Worm (Caenorhabditis elegans) whole organism, mixed stage, embryonic: ENCODE data around the gene ZK1320.5.
A peak's percentile ranks its signal among the peaks of the same experiment; 100 is the strongest.

Source experiments
- M03D4.4 ChIP-seq: sonication (generic microtip); optimal IDR thresholded peaks from 2 replicates; lab custom pipeline; 2017; ENCODE audit warnings: mild to moderate bottlenecking, missing genetic modification characterization, missing compliant biosample characterization
- bed-3 ChIP-seq: fragments of 200-800 bp; sonication (Bioruptor generic); optimal IDR thresholded peaks from 3 replicates; lab custom pipeline; 2018; ENCODE audit warnings: mild to moderate bottlenecking, missing genetic modification characterization, moderate library complexity, missing compliant biosample characterization
- blmp-1 ChIP-seq: fragments of 150-350 bp; optimal IDR thresholded peaks from 2 replicates; lab custom pipeline; 2014; ENCODE audit warnings: missing biosample characterization, missing genetic modification characterization
- ceh-39 ChIP-seq: fragments of 150-350 bp; optimal IDR thresholded peaks from 2 replicates; lab custom pipeline; 2014; ENCODE audit warnings: missing biosample characterization, missing genetic modification characterization
- ceh-43 ChIP-seq: fragments of 200-800 bp; sonication (Bioruptor generic); optimal IDR thresholded peaks from 2 replicates; lab custom pipeline; 2018; ENCODE audit warnings: mild to moderate bottlenecking, missing genetic modification characterization, moderate library complexity, missing compliant biosample characterization
- ceh-83 ChIP-seq: fragments of 200-800 bp; sonication (Bioruptor generic); optimal IDR thresholded peaks from 2 replicates; lab custom pipeline; 2018; ENCODE audit warnings: mild to moderate bottlenecking, missing genetic modification characterization, missing compliant biosample characterization
- ces-1 ChIP-seq: fragments of 150-350 bp; optimal IDR thresholded peaks from 2 replicates; lab custom pipeline; 2014; ENCODE audit warnings: missing biosample characterization, missing genetic modification reagents, missing genetic modification characterization
- drap-1 ChIP-seq: fragments of 200-800 bp; sonication (Bioruptor generic); optimal IDR thresholded peaks from 3 replicates; lab custom pipeline; 2018; ENCODE audit warnings: mild to moderate bottlenecking, missing genetic modification characterization, missing compliant biosample characterization
- elt-1 ChIP-seq: sonication (generic microtip); optimal IDR thresholded peaks from 2 replicates; lab custom pipeline; 2017; ENCODE audit warnings: missing genetic modification characterization, mild to moderate bottlenecking, missing compliant biosample characterization, antibody characterized with exemption, moderate library complexity, borderline replicate concordance; ENCODE audit not compliant: insufficient read depth
- elt-3 ChIP-seq: fragments of 150-350 bp; optimal IDR thresholded peaks from 2 replicates; lab custom pipeline; 2014; ENCODE audit warnings: missing biosample characterization, missing genetic modification characterization
- flh-1 ChIP-seq: fragments of 200-800 bp; sonication (Bioruptor generic); optimal IDR thresholded peaks from 2 replicates; lab custom pipeline; 2018; ENCODE audit warnings: mild to moderate bottlenecking, missing genetic modification characterization, moderate library complexity, missing compliant biosample characterization
- ham-2 ChIP-seq: fragments of 200-800 bp; sonication (Bioruptor generic); optimal IDR thresholded peaks from 2 replicates; lab custom pipeline; 2018; ENCODE audit warnings: mild to moderate bottlenecking, missing genetic modification characterization, missing compliant biosample characterization
- hlh-1 ChIP-seq: fragments of 150-350 bp; optimal IDR thresholded peaks from 2 replicates; lab custom pipeline; 2014; ENCODE audit warnings: missing biosample characterization, missing genetic modification reagents, missing genetic modification characterization
- lin-13 ChIP-seq: fragments of 150-350 bp; optimal IDR thresholded peaks from 2 replicates; lab custom pipeline; 2014; ENCODE audit warnings: missing biosample characterization, missing genetic modification characterization
- lin-32 ChIP-seq: fragments of 200-800 bp; sonication (Bioruptor generic); optimal IDR thresholded peaks from 2 replicates; lab custom pipeline; 2018; ENCODE audit warnings: mild to moderate bottlenecking, missing genetic modification characterization, missing compliant biosample characterization
- lsy-2 ChIP-seq: fragments of 150-350 bp; optimal IDR thresholded peaks from 2 replicates; lab custom pipeline; 2014; ENCODE audit warnings: missing biosample characterization, missing genetic modification characterization
- mab-5 ChIP-seq: fragments of 150-350 bp; optimal IDR thresholded peaks from 2 replicates; lab custom pipeline; 2014; ENCODE audit warnings: missing biosample characterization, missing genetic modification characterization
- mep-1 ChIP-seq: fragments of 150-350 bp; optimal IDR thresholded peaks from 2 replicates; lab custom pipeline; 2017; ENCODE audit warnings: missing biosample characterization, missing genetic modification reagents, missing genetic modification characterization, inconsistent platforms
- mls-2 ChIP-seq: sonication (generic microtip); optimal IDR thresholded peaks from 2 replicates; lab custom pipeline; 2016; ENCODE audit warnings: mild to moderate bottlenecking, missing genetic modification characterization, moderate library complexity, missing compliant biosample characterization
- nhr-12 ChIP-seq: fragments of 150-350 bp; optimal IDR thresholded peaks from 2 replicates; lab custom pipeline; 2014; ENCODE audit warnings: missing biosample characterization, missing genetic modification characterization
- nhr-2 ChIP-seq: fragments of 150-350 bp; optimal IDR thresholded peaks from 2 replicates; lab custom pipeline; 2014; ENCODE audit warnings: missing biosample characterization, missing genetic modification characterization
- nhr-237 ChIP-seq: fragments of 150-350 bp; optimal IDR thresholded peaks from 2 replicates; lab custom pipeline; 2014; ENCODE audit warnings: missing biosample characterization, missing genetic modification characterization
- nhr-28 ChIP-seq: fragments of 150-350 bp; optimal IDR thresholded peaks from 2 replicates; lab custom pipeline; 2014; ENCODE audit warnings: missing biosample characterization, missing genetic modification characterization
- nhr-76 ChIP-seq: sonication (generic microtip); optimal IDR thresholded peaks from 2 replicates; lab custom pipeline; 2017; ENCODE audit warnings: missing biosample characterization, missing genetic modification characterization
- pha-4 ChIP-seq: fragments of 150-350 bp; optimal IDR thresholded peaks from 2 replicates; lab custom pipeline; 2018; ENCODE audit warnings: missing biosample characterization, missing genetic modification reagents, missing genetic modification characterization
- sem-2 ChIP-seq: fragments of 200-800 bp; sonication (Bioruptor generic); optimal IDR thresholded peaks from 2 replicates; lab custom pipeline; 2018; ENCODE audit warnings: mild to moderate bottlenecking, missing genetic modification characterization, missing compliant biosample characterization
- sptf-1 ChIP-seq: sonication (generic microtip); optimal IDR thresholded peaks from 2 replicates; lab custom pipeline; 2017; ENCODE audit warnings: mild to moderate bottlenecking, missing genetic modification characterization, moderate library complexity, missing compliant biosample characterization
- unc-120 ChIP-seq: sonication (generic microtip); optimal IDR thresholded peaks from 2 replicates; lab custom pipeline; 2017; ENCODE audit warnings: missing genetic modification characterization, missing compliant biosample characterization; ENCODE audit not compliant: poor library complexity, severe bottlenecking
- unc-39 ChIP-seq: fragments of 150-350 bp; optimal IDR thresholded peaks from 2 replicates; lab custom pipeline; 2014; ENCODE audit warnings: missing biosample characterization, missing genetic modification characterization
- unc-62 ChIP-seq: fragments of 150-350 bp; optimal IDR thresholded peaks from 2 replicates; lab custom pipeline; 2014; ENCODE audit warnings: missing biosample characterization, missing genetic modification reagents, missing genetic modification characterization
- zip-8 ChIP-seq: fragments of 150-350 bp; optimal IDR thresholded peaks from 2 replicates; lab custom pipeline; 2014; ENCODE audit warnings: missing biosample characterization, missing genetic modification characterization
- ztf-11 ChIP-seq: fragments of 150-350 bp; optimal IDR thresholded peaks from 2 replicates; lab custom pipeline; 2014; ENCODE audit warnings: missing biosample characterization, missing genetic modification characterization

The ZK1320.5 gene

DNA sequence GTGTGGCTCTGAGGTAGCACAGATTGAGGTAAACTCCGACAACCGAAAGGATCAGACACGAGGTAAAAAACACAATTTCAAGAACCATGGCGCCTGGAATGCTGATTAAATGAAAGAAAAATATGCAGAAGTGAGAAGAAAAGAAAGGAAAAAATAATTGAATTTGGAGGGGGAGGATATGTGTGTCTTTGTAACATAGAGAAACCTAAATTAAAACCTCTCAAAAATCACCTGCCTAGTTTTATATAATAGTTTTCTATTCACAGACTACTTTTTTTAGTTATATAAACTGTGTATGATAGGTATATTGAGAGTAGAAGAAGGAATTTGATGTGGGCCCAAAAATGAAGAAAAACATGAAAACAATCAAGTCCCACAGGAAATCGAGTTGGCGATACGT is at the start of gene ZK1320.5:
ZK1320.5 (minus strand) TSS at position 101 of the 400 bp plus-strand sequence.
- TF ChIP-seq M03D4.4 (tag; lab: Kevin White, UChicago), result no peak
- TF ChIP-seq unc-39 (tag; lab: Kevin White, UChicago), result no peak
- no peak for TF ChIP-seq unc-120 (tag; lab: Kevin White, UChicago)
- TF ChIP-seq elt-1 (tag; lab: Kevin White, UChicago), result no peak
- no peak for TF ChIP-seq nhr-76
- no peak for TF ChIP-seq hlh-1 (tag; lab: Kevin White, UChicago)
- TF ChIP-seq sem-2 (GFP tag; lab: Kevin White, UChicago), result no peak
- TF ChIP-seq nhr-237 (tag; lab: Kevin White, UChicago), result no peak
- no peak for TF ChIP-seq sptf-1 (tag; lab: Kevin White, UChicago)
- TF ChIP-seq elt-3, result no peak
- no peak for TF ChIP-seq bed-3 (GFP tag; lab: Kevin White, UChicago)
- TF ChIP-seq ztf-11, result no peak
- no peak for TF ChIP-seq nhr-28 (tag; lab: Kevin White, UChicago)
- TF ChIP-seq blmp-1 (tag; lab: Kevin White, UChicago), result no peak
- no peak for TF ChIP-seq lin-32 (GFP tag; lab: Kevin White, UChicago)
- TF ChIP-seq unc-62, result no peak
- no peak for TF ChIP-seq mls-2
- TF ChIP-seq ceh-39 (tag; lab: Kevin White, UChicago), result no peak

ce11 chrII:9713083-9713482 is 47.6 kb upstream of the ZK1320.5 start:
- TF ChIP-seq pha-4 (tag; lab: Kevin White, UChicago), result no peak
- TF ChIP-seq unc-62, result no peak
- peak; percentile 55 for TF ChIP-seq ceh-83

DNA sequence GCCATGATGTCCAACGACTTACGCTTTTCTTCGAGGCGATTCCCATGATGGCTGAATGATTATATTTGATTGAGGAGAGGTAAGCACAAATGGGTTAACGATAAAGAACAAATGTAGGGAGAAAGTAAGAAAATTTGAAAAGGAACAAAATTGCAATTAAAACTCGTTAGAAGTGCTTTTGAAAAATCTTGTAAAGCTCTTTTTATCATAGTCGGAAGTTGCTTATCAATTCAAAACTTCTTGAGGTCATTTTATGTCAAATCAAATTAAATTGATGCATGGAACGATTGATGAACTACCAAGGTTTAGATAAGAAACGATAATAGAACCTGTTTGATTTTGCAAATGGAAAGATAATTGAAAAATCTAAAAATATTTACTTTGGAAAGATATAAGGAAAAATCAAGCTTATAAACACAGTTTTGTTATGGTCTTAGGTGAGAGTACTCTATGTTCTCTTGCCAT is 43.4 kb upstream of the ZK1320.5 start, which contains the start of gene glt-5:
glt-5 (minus strand) TSS at position 51 of the 465 bp plus-strand sequence.
- TF ChIP-seq lin-13 (tag; lab: Kevin White, UChicago), result no peak
- no peak for TF ChIP-seq mab-5
- no peak for TF ChIP-seq ces-1 (GFP tag; lab: Kevin White, UChicago)
- TF ChIP-seq, all 35 proteins: peak for 0

DNA sequence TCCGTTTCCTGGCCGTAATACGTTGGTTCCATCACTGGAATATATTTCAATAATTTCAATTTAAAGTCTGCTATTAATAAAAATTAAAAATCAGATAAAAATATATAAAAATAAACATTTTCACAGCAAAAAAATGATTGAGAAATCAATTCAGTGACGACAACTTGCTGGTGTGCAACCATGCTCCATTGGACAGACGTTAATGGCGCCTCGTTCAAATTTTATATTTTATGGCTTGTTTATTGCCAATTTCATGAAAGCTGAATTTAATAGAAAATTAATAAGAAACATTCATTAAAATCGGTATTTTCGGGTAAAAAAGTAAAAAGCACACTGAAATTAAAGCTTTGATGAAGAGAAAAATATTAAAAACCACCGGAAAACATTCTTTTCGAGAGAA is 40.7 kb upstream of the ZK1320.5 start, which contains the start of gene Y53C12A.3:
Y53C12A.3 (minus strand) TSS at position 34 of the 400 bp plus-strand sequence.
- peak; percentile 11 for TF ChIP-seq nhr-2
- no peak for TF ChIP-seq ceh-39 (tag; lab: Kevin White, UChicago)
- no peak for TF ChIP-seq drap-1
- peak; percentile 31 for TF ChIP-seq mep-1
- TF ChIP-seq flh-1 (GFP tag; lab: Kevin White, UChicago), result no peak
- no peak for TF ChIP-seq nhr-12 (tag; lab: Kevin White, UChicago)
- peak; percentile 51 for TF ChIP-seq lsy-2 (tag; lab: Kevin White, UChicago)
- TF ChIP-seq nhr-237 (tag; lab: Kevin White, UChicago), result peak; percentile 43
- TF ChIP-seq zip-8 (tag; lab: Kevin White, UChicago), result no peak
- no peak for TF ChIP-seq ceh-43
- TF ChIP-seq ces-1 (GFP tag; lab: Kevin White, UChicago), result peak; percentile 29
- no peak for TF ChIP-seq hlh-1 (tag; lab: Kevin White, UChicago)
- TF ChIP-seq unc-39 (tag; lab: Kevin White, UChicago), result no peak

ce11 chrII:9704746-9705145 is 39.3 kb upstream of the ZK1320.5 start, which contains the start of gene Y53C12A.10:
Gene Y53C12A.10 (minus strand): TSS chrII:9704846.
- no peak for TF ChIP-seq mep-1
- TF ChIP-seq elt-3, result no peak
- no peak for TF ChIP-seq lin-13 (tag; lab: Kevin White, UChicago)
- no peak for TF ChIP-seq unc-120 (tag; lab: Kevin White, UChicago)
- TF ChIP-seq ztf-11, result no peak
- no peak for TF ChIP-seq lsy-2 (tag; lab: Kevin White, UChicago)
- no peak for TF ChIP-seq ceh-43
- TF ChIP-seq sem-2 (GFP tag; lab: Kevin White, UChicago), result no peak
- TF ChIP-seq ham-2 (GFP tag; lab: Kevin White, UChicago), result no peak
